Worm (Caenorhabditis elegans) whole organism, L4 larva: ENCODE data around the gene gcy-27.

ENCODE experiments used
- D1046.2 ChIP-seq: fragments of 200-800 bp; sonication (Bioruptor generic); IDR thresholded peaks from 2 replicates; pipeline ENCODE4 v1.3.6; 2022; ENCODE audit warnings: missing genetic modification characterization, missing compliant biosample characterization
- F44E2.7 ChIP-seq: fragments of 200-800 bp; sonication (Bioruptor generic); IDR thresholded peaks from 2 replicates; pipeline ENCODE4 v2.1.2; 2022; ENCODE audit warnings: missing genetic modification characterization, missing compliant biosample characterization
- F49E8.2 ChIP-seq: sonication (generic microtip); optimal IDR thresholded peaks from 2 replicates; lab custom pipeline; 2016; ENCODE audit warnings: missing compliant biosample characterization, mild to moderate bottlenecking, missing genetic modification characterization, borderline replicate concordance
- Y48G9A.11 ChIP-seq: fragments of 200-800 bp; sonication (Bioruptor generic); IDR thresholded peaks from 2 replicates; pipeline ENCODE4 v1.3.6; 2022; ENCODE audit warnings: missing genetic modification reagents, missing genetic modification characterization, missing compliant biosample characterization
- ZK337.2 ChIP-seq: fragments of 200-800 bp; sonication (Bioruptor generic); IDR thresholded peaks from 2 replicates; pipeline ENCODE4 v1.3.6; 2022; ENCODE audit warnings: missing genetic modification reagents, missing genetic modification characterization, missing compliant biosample characterization
- aha-1 ChIP-seq: fragments of 150-350 bp; peaks from one replicate; lab custom pipeline; 2014; ENCODE audit warnings: missing biosample characterization, missing genetic modification characterization
- arid-1 ChIP-seq: fragments of 200-800 bp; sonication (Bioruptor generic); conservative IDR thresholded peaks from 2 replicates; pipeline ENCODE4 v1.3.6; 2022; ENCODE audit warnings: missing genetic modification reagents, missing genetic modification characterization, missing compliant biosample characterization
- ceh-44 ChIP-seq: fragments of 200-800 bp; sonication (Bioruptor generic); IDR thresholded peaks from 2 replicates; pipeline ENCODE4 v1.3.6; 2022; ENCODE audit warnings: missing genetic modification reagents, missing genetic modification characterization, missing compliant biosample characterization
- ceh-62 ChIP-seq: sonication (generic microtip); optimal IDR thresholded peaks from 2 replicates; lab custom pipeline; 2017; ENCODE audit warnings: missing biosample characterization, missing genetic modification characterization
- cey-2 ChIP-seq: sonication (generic microtip); optimal IDR thresholded peaks from 3 replicates; lab custom pipeline; 2017; ENCODE audit warnings: missing genetic modification characterization, mild to moderate bottlenecking, missing compliant biosample characterization, antibody characterized with exemption, borderline replicate concordance; ENCODE audit not compliant: insufficient read depth
- daf-12 ChIP-seq: fragments of 150-350 bp; optimal IDR thresholded peaks from 2 replicates; lab custom pipeline; 2014; ENCODE audit warnings: missing biosample characterization, missing genetic modification reagents, missing genetic modification characterization
- daf-16 ChIP-seq, 3 experiments: sonication (generic microtip); optimal IDR thresholded peaks; 2 replicates each; lab custom pipeline; 2016 to 2017; ENCODE audit warnings: missing genetic modification characterization in 3 of 3, missing genetic modification reagents in 3 of 3, mild to moderate bottlenecking in 2 of 3, missing compliant biosample characterization in 2 of 3, missing biosample characterization in 1 of 3, moderate library complexity in 1 of 3
- daf-19 ChIP-seq: fragments of 200-800 bp; sonication (Bioruptor generic); conservative IDR thresholded peaks from 2 replicates; pipeline ENCODE4 v1.3.6; 2022; ENCODE audit warnings: missing genetic modification characterization, missing compliant biosample characterization
- dmd-8 ChIP-seq: fragments of 200-800 bp; sonication (Bioruptor generic); IDR thresholded peaks from 2 replicates; pipeline ENCODE4 v1.3.6; 2022; ENCODE audit warnings: missing genetic modification characterization, missing compliant biosample characterization
- dpl-1 ChIP-seq: fragments of 150-350 bp; optimal IDR thresholded peaks from 2 replicates; lab custom pipeline; 2014; ENCODE audit warnings: missing biosample characterization, missing genetic modification reagents, missing genetic modification characterization
- hlh-30 ChIP-seq: sonication (generic microtip); optimal IDR thresholded peaks from 2 replicates; lab custom pipeline; 2017; ENCODE audit warnings: antibody characterized with exemption, mild to moderate bottlenecking, missing genetic modification characterization, missing compliant biosample characterization; ENCODE audit not compliant: insufficient read depth
- hmg-1.1 ChIP-seq: fragments of 200-800 bp; sonication (Bioruptor generic); IDR thresholded peaks from 2 replicates; pipeline ENCODE4 v1.3.6; 2022; ENCODE audit warnings: missing genetic modification reagents, missing genetic modification characterization, missing compliant biosample characterization
- lin-15B ChIP-seq: fragments of 150-350 bp; sonication (generic microtip); optimal IDR thresholded peaks from 3 replicates; lab custom pipeline; 2014; ENCODE audit warnings: missing biosample characterization, missing genetic modification characterization
- lin-29 ChIP-seq: fragments of 200-800 bp; sonication (Bioruptor generic); IDR thresholded peaks from 2 replicates; pipeline ENCODE4 v1.3.6; 2022; ENCODE audit warnings: missing genetic modification reagents, missing genetic modification characterization, missing compliant biosample characterization
- lin-38 ChIP-seq: fragments of 200-800 bp; sonication (Bioruptor generic); IDR thresholded peaks from 2 replicates; pipeline ENCODE4 v1.3.6; 2022; ENCODE audit warnings: missing genetic modification reagents, missing genetic modification characterization, missing compliant biosample characterization
- lin-39 ChIP-seq: fragments of 150-350 bp; optimal IDR thresholded peaks from 2 replicates; lab custom pipeline; 2014; ENCODE audit warnings: missing biosample characterization, missing genetic modification reagents, missing genetic modification characterization
- lir-3 ChIP-seq: sonication (generic microtip); optimal IDR thresholded peaks from 2 replicates; lab custom pipeline; 2016; ENCODE audit warnings: mild to moderate bottlenecking, missing genetic modification characterization, missing compliant biosample characterization
- mdl-1 ChIP-seq, 2 experiments: fragments of 150-350 bp in 1 of 2; sonication (generic microtip) in 1 of 2; optimal IDR thresholded peaks; 2 replicates each; lab custom pipeline; 2014 to 2017; ENCODE audit warnings: missing biosample characterization in 2 of 2, missing genetic modification characterization in 2 of 2
- mdt-29 ChIP-seq: fragments of 200-800 bp; sonication (Bioruptor generic); IDR thresholded peaks from 2 replicates; pipeline ENCODE4 v1.3.6; 2022; ENCODE audit warnings: missing genetic modification reagents, missing genetic modification characterization, missing compliant biosample characterization
- mes-2 ChIP-seq: sonication (generic microtip); optimal IDR thresholded peaks from 2 replicates; lab custom pipeline; 2016; ENCODE audit warnings: missing genotype, mild to moderate bottlenecking, missing genetic modification characterization, missing compliant biosample characterization; ENCODE audit not compliant: poor library complexity, severe bottlenecking
- nhr-111 ChIP-seq: fragments of 200-800 bp; sonication (Bioruptor generic); optimal IDR thresholded peaks from 2 replicates; lab custom pipeline; 2018; ENCODE audit warnings: mild to moderate bottlenecking, missing genetic modification characterization, missing compliant biosample characterization
- nhr-28 ChIP-seq: fragments of 150-350 bp; optimal IDR thresholded peaks from 2 replicates; lab custom pipeline; 2014; ENCODE audit warnings: missing biosample characterization, missing genetic modification characterization
- nhr-42 ChIP-seq: fragments of 200-800 bp; sonication (Bioruptor generic); IDR thresholded peaks from 2 replicates; pipeline ENCODE4 v1.3.6; 2022; ENCODE audit warnings: missing genetic modification characterization, missing compliant biosample characterization
- nhr-6 ChIP-seq: fragments of 150-350 bp; optimal IDR thresholded peaks from 2 replicates; lab custom pipeline; 2014; ENCODE audit warnings: missing biosample characterization, missing genetic modification characterization
- php-3 ChIP-seq: fragments of 200-800 bp; sonication (Bioruptor generic); IDR thresholded peaks from 2 replicates; pipeline ENCODE4 v1.3.6; 2022; ENCODE audit warnings: missing genetic modification reagents, missing genetic modification characterization, missing compliant biosample characterization
- sdz-12 ChIP-seq: fragments of 200-800 bp; sonication (Bioruptor generic); optimal IDR thresholded peaks from 2 replicates; lab custom pipeline; 2018; ENCODE audit warnings: mild to moderate bottlenecking, missing genetic modification characterization, missing compliant biosample characterization
- skn-1 ChIP-seq: fragments of 150-350 bp; optimal IDR thresholded peaks from 2 replicates; lab custom pipeline; 2014; ENCODE audit warnings: missing biosample characterization, missing genetic modification characterization
- snpc-4 ChIP-seq: fragments of 150-350 bp; optimal IDR thresholded peaks from 2 replicates; lab custom pipeline; 2014; ENCODE audit warnings: missing biosample characterization, missing genetic modification characterization
- spr-3 ChIP-seq: fragments of 200-800 bp; sonication (Bioruptor generic); optimal IDR thresholded peaks from 2 replicates; lab custom pipeline; 2018; ENCODE audit warnings: mild to moderate bottlenecking, missing genetic modification characterization, missing compliant biosample characterization
- tag-97 ChIP-seq: fragments of 200-800 bp; sonication (Bioruptor generic); IDR thresholded peaks from 2 replicates; pipeline ENCODE4 v1.3.6; 2022; ENCODE audit warnings: missing genetic modification characterization, missing compliant biosample characterization
- unc-39 ChIP-seq: sonication (generic microtip); optimal IDR thresholded peaks from 2 replicates; lab custom pipeline; 2017; ENCODE audit warnings: missing biosample characterization, missing genetic modification characterization
- unc-62 ChIP-seq, 3 experiments: fragments of 150-350 bp in 1 of 3; sonication (generic microtip); optimal IDR thresholded peaks in 2 of 3; peaks in 1 of 3; 1 replicate in 1 of 3; 2 replicates in 2 of 3; lab custom pipeline; 2014 to 2017; ENCODE audit warnings: missing biosample characterization in 3 of 3, missing genetic modification characterization in 3 of 3, missing genetic modification reagents in 3 of 3, missing genotype in 1 of 3
- zfp-2 ChIP-seq: sonication (generic microtip); optimal IDR thresholded peaks from 2 replicates; lab custom pipeline; 2016; ENCODE audit warnings: mild to moderate bottlenecking, missing genetic modification characterization, missing compliant biosample characterization
- zip-11 ChIP-seq: fragments of 200-800 bp; sonication (Bioruptor generic); IDR thresholded peaks from 2 replicates; pipeline ENCODE4 v1.3.6; 2022; ENCODE audit warnings: missing genetic modification characterization, missing compliant biosample characterization
- ztf-11 ChIP-seq: fragments of 150-350 bp; optimal IDR thresholded peaks from 2 replicates; lab custom pipeline; 2014; ENCODE audit warnings: missing biosample characterization, missing genetic modification characterization
- ztf-7 ChIP-seq: fragments of 150-350 bp; optimal IDR thresholded peaks from 2 replicates; lab custom pipeline; 2014; ENCODE audit warnings: missing biosample characterization, missing genetic modification characterization

gcy-27 gene

DNA sequence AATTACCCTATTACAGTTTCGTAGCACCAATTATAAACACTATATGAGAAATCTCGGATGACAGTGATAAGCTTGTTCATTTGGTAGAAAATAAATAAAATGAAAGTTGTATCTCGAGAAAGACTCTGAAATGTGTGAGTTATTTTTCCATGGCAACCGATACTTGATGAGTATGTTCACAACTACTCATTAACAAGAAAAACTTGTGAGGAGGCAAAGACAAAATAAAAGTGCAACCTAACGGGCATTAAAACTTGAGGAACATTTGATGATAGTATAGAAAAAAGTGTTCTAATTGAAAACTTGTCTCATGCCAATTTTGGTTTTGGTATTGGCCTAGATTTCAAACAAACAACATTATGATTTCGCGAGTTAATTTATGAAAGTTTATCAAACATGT, at the start of gene gcy-27:
Gene gcy-27 (minus strand): TSS at position 101 of the 400 bp plus-strand sequence.
- TF ChIP-seq ztf-7 (no peak), D1046.2 (GFP tag; lab: Robert Waterston, UW) (no peak), mdl-1 (tag; optimal IDR thresholded peaks at IDR 0.05; lab: Kevin White, UChicago) (no peak), hlh-30 (tag; lab: Kevin White, UChicago) (no peak), lir-3 (no peak)

DNA sequence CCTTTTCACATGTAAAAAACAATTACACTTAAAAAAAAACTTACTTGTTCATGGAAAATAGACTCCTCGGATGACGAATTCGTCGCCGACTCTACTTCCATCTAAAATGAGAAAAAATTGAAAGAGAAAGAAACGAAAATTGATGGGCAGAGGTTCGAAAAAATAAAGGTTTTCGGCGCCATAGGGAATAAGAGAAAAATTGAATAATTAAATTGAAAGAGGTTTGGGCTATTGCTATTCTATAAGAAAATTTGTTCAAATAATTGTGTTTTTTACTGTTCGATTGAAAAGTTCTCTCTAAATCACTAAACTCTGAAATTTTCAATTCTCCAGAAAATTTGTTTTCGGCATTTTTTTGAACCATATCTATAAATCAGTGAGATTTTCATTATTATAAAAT, 46.8 kb upstream of the gcy-27 start, which contains the start of gene rabr-2:
Gene rabr-2 (minus strand): TSS at position 101 of the 400 bp plus-strand sequence.
- TF ChIP-seq arid-1 (GFP tag; lab: Robert Waterston, UW) (no peak), nhr-6 (tag; lab: Kevin White, UChicago) (no peak), lin-38 (no peak), ztf-11 (tag; lab: Kevin White, UChicago) (no peak), hmg-1.1 (GFP tag; lab: Robert Waterston, UW) (no peak), daf-19 (GFP tag; lab: Robert Waterston, UW) (no peak), dmd-8 (GFP tag; lab: Robert Waterston, UW) (no peak), snpc-4 (tag; lab: Kevin White, UChicago) (no peak), lin-39 (no peak), F49E8.2 (tag; lab: Kevin White, UChicago) (no peak)

DNA sequence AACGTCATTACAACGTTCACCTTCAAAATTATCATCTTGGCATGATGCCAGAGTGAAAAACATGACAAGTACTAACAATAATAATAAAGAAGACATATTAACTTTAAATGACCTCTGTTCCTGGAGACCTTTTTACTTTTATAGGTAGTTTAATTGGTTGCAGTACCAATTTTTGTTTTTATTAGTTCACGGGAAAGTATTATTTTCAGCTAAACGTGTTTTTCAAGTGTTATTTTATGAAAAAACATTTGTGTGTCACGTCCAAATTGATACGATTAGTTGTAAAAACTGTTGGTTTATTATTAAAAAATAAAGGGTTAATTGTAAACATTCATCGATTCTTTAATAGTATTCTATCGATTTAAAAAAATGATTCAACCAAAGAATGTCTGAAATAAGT, 39.3 kb upstream of the gcy-27 start, which contains the start of gene grl-24:
Gene grl-24 (minus strand): TSS at position 101 of the 400 bp plus-strand sequence.
- TF ChIP-seq dpl-1 (no peak), aha-1 (tag; lab: Kevin White, UChicago) (peak; percentile 82)
- TF ChIP-seq, all 104 proteins: peak for 1

DNA sequence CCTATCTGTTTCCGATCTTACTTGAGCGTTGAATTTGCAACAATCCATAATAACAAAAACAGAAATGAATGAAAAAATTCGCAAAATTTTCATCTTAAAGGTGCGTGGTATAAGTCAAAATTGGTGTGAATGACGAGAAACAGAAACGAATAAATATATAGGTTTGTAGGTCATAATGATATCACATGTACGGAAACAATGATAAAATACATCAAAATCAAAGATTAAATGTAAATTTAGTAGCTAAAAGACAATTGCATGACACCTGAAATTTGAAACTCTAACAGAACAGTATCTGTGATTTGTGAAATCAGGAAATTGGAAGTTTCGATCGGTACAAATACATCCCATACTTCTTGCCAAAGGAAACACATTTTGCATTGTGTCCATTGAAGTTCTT, 38.8 kb upstream of the gcy-27 start, which contains the start of gene F11E6.9:
Gene F11E6.9 (minus strand): TSS at position 101 of the 400 bp plus-strand sequence.
- no peak for TF ChIP-seq nhr-111 (GFP tag; lab: Kevin White, UChicago)
- no peak for TF ChIP-seq ZK337.2 (GFP tag; lab: Robert Waterston, UW)
- TF ChIP-seq arid-1 (GFP tag; lab: Robert Waterston, UW): no peak
- TF ChIP-seq zfp-2 (tag; lab: Kevin White, UChicago): no peak
- no peak for TF ChIP-seq ceh-44 (GFP tag; lab: Robert Waterston, UW)
- TF ChIP-seq daf-19 (GFP tag; lab: Robert Waterston, UW): no peak
- TF ChIP-seq nhr-42: no peak
- no peak for TF ChIP-seq daf-12 (tag; lab: Kevin White, UChicago)
- TF ChIP-seq F49E8.2 (tag; lab: Kevin White, UChicago): no peak
- no peak for TF ChIP-seq unc-62 (GFP tag; optimal IDR thresholded peaks at IDR 0.05 in 1 of 2; lab: Kevin White, UChicago)
- TF ChIP-seq unc-62 (tag; optimal IDR thresholded peaks at IDR 0.05; lab: Kevin White, UChicago): no peak
- no peak for TF ChIP-seq daf-16 (GFP tag; optimal IDR thresholded peaks at IDR 0.05; lab: Kevin White, UChicago)
- no peak for TF ChIP-seq daf-16 (tag; optimal IDR thresholded peaks at IDR 0.05; lab: Kevin White, UChicago)
- TF ChIP-seq mdt-29 (GFP tag; lab: Robert Waterston, UW): no peak
- TF ChIP-seq lin-29 (GFP tag; lab: Robert Waterston, UW): no peak

ce11 chrIV:17474047-17474446, 37.6 kb upstream of the gcy-27 start:
- TF ChIP-seq daf-12 (tag; lab: Kevin White, UChicago) (no peak), nhr-6 (tag; lab: Kevin White, UChicago) (no peak), nhr-111 (GFP tag; lab: Kevin White, UChicago) (no peak), ztf-7 (no peak), unc-62 (GFP tag; optimal IDR thresholded peaks at IDR 0.05 in 1 of 2; lab: Kevin White, UChicago) (no peak), unc-62 (tag; optimal IDR thresholded peaks at IDR 0.05; lab: Kevin White, UChicago) (no peak), F49E8.2 (tag; lab: Kevin White, UChicago) (no peak), unc-39 (tag; lab: Kevin White, UChicago) (no peak), mdt-29 (GFP tag; lab: Robert Waterston, UW) (0 out of 2 replicates have a peak, but pooled peaks have one; percentile 18), nhr-28 (tag; lab: Kevin White, UChicago) (peak; percentile 1), sdz-12 (GFP tag; lab: Kevin White, UChicago) (no peak), zip-11 (GFP tag; lab: Robert Waterston, UW) (no peak), skn-1 (tag; lab: Kevin White, UChicago) (no peak), ceh-62 (tag; lab: Kevin White, UChicago) (no peak), F44E2.7 (no peak), ZK337.2 (GFP tag; lab: Robert Waterston, UW) (no peak), hlh-30 (tag; lab: Kevin White, UChicago) (peak; percentile 40), spr-3 (GFP tag; lab: Kevin White, UChicago) (no peak), tag-97 (no peak), lin-15B (tag; lab: Kevin White, UChicago) (no peak), cey-2 (peak; percentile 56), php-3 (GFP tag; lab: Robert Waterston, UW) (no peak), Y48G9A.11 (GFP tag; lab: Robert Waterston, UW) (no peak), mes-2 (tag; lab: Kevin White, UChicago) (no peak)
